Fruit fly (Drosophila melanogaster) whole organism, prepupa: Measurements from ENCODE around the gene CG33272.

Source experiments
- CG10631 ChIP-seq: fragments of 200-800 bp; sonication (Bioruptor generic); optimal IDR thresholded peaks from 2 replicates; lab custom pipeline; 2016; ENCODE audit warnings: missing biosample characterization, missing genetic modification characterization
- CG31627 ChIP-seq: fragments of 200-800 bp; sonication (Bioruptor generic); optimal IDR thresholded peaks from 3 replicates; lab custom pipeline; 2016; ENCODE audit warnings: missing biosample characterization, missing genetic modification characterization
- CG32006 ChIP-seq: fragments of 200-800 bp; sonication (Bioruptor generic); optimal IDR thresholded peaks from 3 replicates; lab custom pipeline; 2017; ENCODE audit warnings: missing biosample characterization, mild to moderate bottlenecking, missing genetic modification characterization
- Ets96B ChIP-seq: fragments of 200-800 bp; optimal IDR thresholded peaks from 2 replicates; lab custom pipeline; 2019; ENCODE audit warnings: missing biosample characterization, mild to moderate bottlenecking, missing genetic modification characterization, moderate library complexity
- Hr39 ChIP-seq: fragments of 200-800 bp; sonication (Bioruptor generic); optimal IDR thresholded peaks from 2 replicates; lab custom pipeline; 2016; ENCODE audit warnings: missing biosample characterization, missing genetic modification characterization
- Hr4 ChIP-seq: fragments of 200-800 bp; sonication (Bioruptor generic); optimal IDR thresholded peaks from 3 replicates; lab custom pipeline; 2016; ENCODE audit warnings: missing biosample characterization, missing genetic modification characterization
- Sox102F ChIP-seq: fragments of 200-800 bp; sonication (Bioruptor generic); optimal IDR thresholded peaks from 2 replicates; lab custom pipeline; 2016; ENCODE audit warnings: missing biosample characterization, mild to moderate bottlenecking, missing genetic modification characterization
- cyc ChIP-seq: fragments of 200-800 bp; sonication (Bioruptor generic); optimal IDR thresholded peaks from 3 replicates; lab custom pipeline; 2016; ENCODE audit warnings: missing biosample characterization, missing genetic modification characterization
- fd59A ChIP-seq: fragments of 200-800 bp; sonication (Bioruptor generic); optimal IDR thresholded peaks from 2 replicates; lab custom pipeline; 2017; ENCODE audit warnings: missing biosample characterization, mild to moderate bottlenecking, missing genetic modification characterization, missing genetic modification reagents
- fd85E ChIP-seq: fragments of 200-800 bp; sonication (Bioruptor generic); optimal IDR thresholded peaks from 3 replicates; lab custom pipeline; 2016; ENCODE audit warnings: missing biosample characterization, missing genetic modification characterization
- spab ChIP-seq: fragments of 200-800 bp; sonication (Bioruptor generic); optimal IDR thresholded peaks from 2 replicates; lab custom pipeline; 2017; ENCODE audit warnings: missing biosample characterization, mild to moderate bottlenecking, missing genetic modification characterization, missing genetic modification reagents
- topi ChIP-seq: fragments of 200-800 bp; sonication (Bioruptor generic); optimal IDR thresholded peaks from 3 replicates; lab custom pipeline; 2016; ENCODE audit warnings: missing biosample characterization, missing genetic modification characterization

DNA sequence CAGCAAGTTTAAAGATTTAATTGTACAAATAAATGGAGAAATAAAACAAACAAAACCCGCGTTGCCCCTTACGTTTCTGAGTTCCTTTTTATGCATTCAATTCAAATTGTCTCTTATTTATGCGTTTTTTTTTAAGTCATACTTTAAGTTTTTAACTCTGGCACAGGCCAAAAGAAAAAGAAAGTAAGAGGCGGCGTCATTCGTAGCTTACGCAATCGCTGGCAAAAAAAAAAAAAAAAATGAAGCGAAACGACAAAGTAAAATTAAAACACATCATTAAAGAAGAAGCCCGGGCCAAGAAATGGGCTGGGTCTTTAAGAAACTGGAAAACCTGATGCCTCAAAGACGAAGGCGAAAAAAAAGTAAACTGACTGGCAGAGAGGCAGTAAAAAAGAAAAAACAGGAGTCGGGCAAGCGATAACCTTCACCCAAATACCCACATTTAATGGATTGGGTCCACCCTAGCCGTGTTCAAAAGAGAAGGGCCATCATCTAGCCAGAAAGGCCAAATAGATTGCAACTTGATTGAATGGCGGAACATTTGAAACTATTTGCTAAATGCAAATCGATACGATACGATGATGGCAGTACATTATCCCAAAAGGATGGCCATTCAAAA, 33.4 kb upstream of the CG33272 start:
- no peak for TF ChIP-seq cyc (GFP tag; lab: Kevin White, UChicago)
- no peak for TF ChIP-seq fd59A
- TF ChIP-seq fd85E = no peak
- TF ChIP-seq spab (GFP tag; lab: Kevin White, UChicago) = no peak
- no peak for TF ChIP-seq CG10631 (GFP tag; lab: Kevin White, UChicago)
- peak; percentile 19 for TF ChIP-seq Sox102F
- TF ChIP-seq Hr39 (GFP tag; lab: Kevin White, UChicago) = no peak
- TF ChIP-seq Hr4 = no peak
- no peak for TF ChIP-seq CG32006
- TF ChIP-seq CG31627 (GFP tag; lab: Kevin White, UChicago) = no peak
- no peak for TF ChIP-seq Ets96B (tag; lab: Kevin White, UChicago)
- TF ChIP-seq topi (GFP tag; lab: Kevin White, UChicago) = no peak
